Fruit fly (Drosophila melanogaster): ENCODE results near the gene CG4884.

CG4884 gene

DNA sequence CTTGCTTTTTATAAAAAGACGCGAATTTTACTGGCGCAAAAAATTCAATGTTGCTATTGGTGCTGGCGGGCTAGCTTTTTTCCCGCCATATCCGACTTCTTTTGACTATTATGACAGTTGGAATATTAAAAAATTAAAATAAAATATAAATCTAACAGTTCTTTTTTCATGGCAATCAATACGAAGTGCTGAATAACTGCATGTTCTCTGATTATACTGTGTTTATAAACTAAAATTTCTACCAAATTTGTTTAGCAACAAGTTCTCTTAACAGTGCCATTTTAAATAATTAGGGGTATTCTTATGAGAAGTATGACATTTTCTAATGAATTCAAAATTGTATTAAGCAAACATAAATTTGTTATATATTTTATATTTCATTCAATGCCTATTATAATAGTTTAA lies 39.7 kb downstream of the CG4884 start, which contains the start of gene Boh1:
TSS of gene Boh1 (minus strand) at position 76 of the 405 bp plus-strand sequence.
- TF ChIP-seq CTCF (optimal IDR thresholded peaks at IDR 0.05) (no peak), CG8478 (optimal IDR thresholded peaks at IDR 0.05) (no peak)

- TF ChIP-seq CTCF (optimal IDR thresholded peaks at IDR 0.05) (no peak), CG8478 (optimal IDR thresholded peaks at IDR 0.05) (no peak)
These were observed 42.6 kb downstream of the CG4884 start, which contains the start of the genes CG5003 and mRpS22 for dm6 chr3R:27916355-27917019. Gene CG5003, minus strand, starts transcription at chr3R:27916516. Gene mRpS22, plus strand, starts transcription at chr3R:27916908.

DNA sequence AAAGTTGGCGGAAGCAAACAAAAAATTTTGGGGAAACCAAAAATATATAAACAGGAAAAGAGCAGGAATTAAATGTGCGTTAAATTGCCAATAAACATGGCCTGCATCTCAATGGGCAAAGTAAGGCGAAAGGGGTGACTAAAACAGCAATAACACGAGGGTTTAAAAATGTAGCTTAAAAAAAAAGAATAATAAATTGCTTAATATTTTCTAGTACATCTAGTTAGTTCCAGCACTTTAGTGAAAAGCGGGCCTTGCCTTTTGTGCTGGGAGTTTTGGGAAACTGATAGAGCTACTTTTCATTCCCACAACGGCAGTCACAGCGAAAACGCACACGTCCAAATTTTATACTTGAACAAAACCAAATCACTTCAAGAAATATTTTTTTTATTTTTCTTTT lies 46.9 kb downstream of the CG4884 start, which contains the start of gene mil:
TSS of gene mil (plus strand) at position 301 of the 400 bp plus-strand sequence.
- no peak for TF ChIP-seq CTCF (optimal IDR thresholded peaks at IDR 0.05)
- no peak for TF ChIP-seq CG8478 (optimal IDR thresholded peaks at IDR 0.05)
